Fruit fly (Drosophila melanogaster) ovary, adult (tissue): Measurements from ENCODE around the gene fry.

Experiments used
- CG17801 ChIP-seq: fragments of 200-800 bp; optimal IDR thresholded peaks from 2 replicates; lab custom pipeline; 2019; ENCODE audit warnings: missing biosample characterization, mild to moderate bottlenecking, missing genetic modification characterization, moderate library complexity; ENCODE audit not compliant: partially characterized antibody

Gene fry

dm6 chr3L:9688674-9689073, 9.8 kb upstream of the fry start:
- TF ChIP-seq CG17801 (GFP tag; lab: Kevin White, UChicago) = no peak

DNA sequence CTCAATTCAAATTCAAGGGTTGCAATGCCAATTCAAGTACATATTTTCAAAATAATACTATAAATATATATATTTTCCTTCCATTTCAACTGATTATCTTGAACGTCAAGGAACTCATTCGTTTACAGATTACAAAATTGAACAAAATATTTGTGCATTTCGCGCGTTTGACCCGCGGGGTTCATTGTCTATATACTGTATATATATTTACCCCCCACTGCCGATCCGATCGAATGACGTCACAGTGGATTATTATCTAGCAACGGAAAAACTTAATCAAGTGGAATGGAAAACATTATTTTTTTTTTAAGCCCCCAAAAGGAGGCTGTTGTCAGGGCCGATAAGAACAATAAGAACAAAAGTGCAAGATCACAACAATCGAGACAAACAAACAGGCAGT, 8.6 kb upstream of the fry start:
- no peak for TF ChIP-seq CG17801 (GFP tag; lab: Kevin White, UChicago)

dm6 chr3L:9684871-9685270, 6.0 kb upstream of the fry start, which contains the start of gene CG16719:
Gene CG16719 (plus strand): TSS chr3L:9685171.
- no peak for TF ChIP-seq CG17801 (GFP tag; lab: Kevin White, UChicago)

DNA sequence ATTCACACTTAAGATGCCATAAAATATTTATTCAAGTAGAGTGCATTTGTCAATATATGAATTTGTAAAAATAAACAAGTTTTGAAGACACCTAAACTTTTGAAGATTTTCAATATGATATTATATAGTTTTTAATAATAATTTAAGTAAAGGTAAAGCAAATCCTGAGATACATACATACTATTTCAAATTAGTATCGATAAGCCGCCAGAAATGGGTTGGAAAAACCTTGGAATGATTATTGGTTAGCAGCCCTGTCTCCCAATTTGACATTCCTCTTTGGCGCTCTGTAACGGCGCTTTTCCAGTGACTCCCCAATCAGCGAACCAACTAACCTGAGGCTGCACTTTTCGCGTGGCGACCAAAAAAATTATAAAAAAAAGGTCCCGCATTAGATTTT, 2.1 kb upstream of the fry start, which contains the start of gene alphaTub67C:
Gene alphaTub67C, plus strand, starts transcription at position 301 of the 400 bp plus-strand sequence.
- TF ChIP-seq CG17801 (GFP tag; lab: Kevin White, UChicago) = no peak

DNA sequence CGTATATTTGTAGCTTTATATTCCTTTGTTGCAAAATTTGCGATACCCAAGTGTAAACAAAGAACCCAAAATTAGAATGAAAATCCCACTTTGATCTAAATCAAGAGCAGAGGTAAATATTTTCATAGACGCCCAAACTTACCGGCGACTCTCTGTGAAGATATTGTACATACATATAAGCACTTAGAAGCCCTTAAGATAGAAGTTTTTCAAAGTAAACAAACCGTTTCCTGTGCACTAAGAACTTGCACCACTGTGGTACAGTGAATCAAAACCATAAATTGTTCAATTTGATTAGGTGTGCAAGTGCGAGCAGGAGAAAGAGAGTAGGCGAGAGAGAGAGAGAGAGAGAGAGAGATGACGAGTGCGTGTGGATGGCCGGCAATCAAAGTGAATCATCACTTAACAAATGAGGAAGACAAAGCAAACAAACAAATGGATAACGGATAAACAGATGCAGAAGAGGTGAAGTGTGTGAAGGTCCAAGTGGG, 851 bp downstream of the fry start:
- no peak for TF ChIP-seq CG17801 (GFP tag; lab: Kevin White, UChicago)

- TF ChIP-seq CG17801 (GFP tag; lab: Kevin White, UChicago) = no peak
Measured at dm6 chr3L:9677260-9677659, 1.6 kb downstream of the fry start.

DNA sequence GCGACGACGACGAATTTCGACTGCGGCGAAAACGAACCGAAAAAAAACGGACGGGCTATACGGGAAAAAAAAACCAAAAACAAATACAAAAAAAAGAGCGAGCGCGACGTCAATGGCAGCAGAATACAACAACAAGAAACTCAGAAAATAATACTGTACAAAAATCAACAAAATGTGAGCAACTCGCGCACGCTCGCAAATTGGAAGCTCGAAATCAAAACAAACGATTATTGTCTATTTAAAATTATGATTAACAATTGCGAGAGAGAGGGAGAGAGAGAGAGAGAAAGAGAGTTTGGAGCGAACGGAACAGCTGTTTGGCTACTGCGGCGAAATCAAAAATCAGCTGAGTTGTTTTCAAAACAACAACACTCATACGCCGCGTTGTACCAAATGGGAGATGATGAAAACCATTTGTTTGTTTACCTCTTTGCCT, 3.4 kb downstream of the fry start:
- peak; percentile 81 for TF ChIP-seq CG17801 (GFP tag; lab: Kevin White, UChicago)

DNA sequence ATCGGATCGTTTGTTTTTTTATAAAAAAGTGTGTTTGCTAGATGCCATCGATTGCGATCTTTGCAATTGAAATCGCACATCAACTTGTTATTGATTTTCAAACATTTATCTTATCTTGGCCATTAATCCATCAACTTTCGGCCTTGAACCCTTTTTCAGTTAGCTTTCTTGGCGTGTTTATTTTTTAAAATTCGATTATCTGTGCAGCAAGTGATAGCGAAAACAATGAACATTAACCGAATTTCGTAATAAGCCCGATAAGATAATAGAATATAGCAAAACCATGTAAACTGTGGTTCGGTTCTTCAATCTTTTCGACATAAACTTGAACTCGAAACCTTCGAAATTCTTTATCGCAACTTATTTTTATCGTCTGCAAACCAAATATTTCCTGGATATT, 4.6 kb downstream of the fry start:
- TF ChIP-seq CG17801 (GFP tag; lab: Kevin White, UChicago) = no peak

DNA sequence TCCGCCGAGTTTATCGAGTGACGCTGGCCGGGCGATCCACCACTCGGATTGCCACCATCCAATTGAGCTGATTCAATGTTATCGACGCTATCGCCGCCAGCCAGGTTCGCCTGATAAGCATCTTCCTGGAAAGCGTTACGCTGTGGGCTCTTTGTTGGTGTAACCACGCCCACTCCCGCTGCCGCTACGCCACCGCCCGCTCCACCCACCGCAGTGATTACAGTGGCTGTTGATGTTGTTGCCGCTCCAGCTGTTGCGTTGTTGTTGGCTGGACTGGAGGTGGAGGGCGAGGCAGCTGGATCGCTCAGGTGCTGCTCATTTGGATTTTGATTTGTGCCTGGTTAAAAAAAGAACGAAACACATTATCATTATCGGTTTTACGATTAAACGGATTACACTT, 7.5 kb downstream of the fry start:
- no peak for TF ChIP-seq CG17801 (GFP tag; lab: Kevin White, UChicago)

- no peak for TF ChIP-seq CG17801 (GFP tag; lab: Kevin White, UChicago)
Measured at dm6 chr3L:9643762-9644161, 35.1 kb downstream of the fry start, which contains the start of gene CNMaR. Gene CNMaR (plus strand): TSS chr3L:9644109.

dm6 chr3L:9640713-9641112, 38.2 kb downstream of the fry start, which contains the start of gene CG18180:
Gene CG18180 (plus strand): TSS chr3L:9641013.
- no peak for TF ChIP-seq CG17801 (GFP tag; lab: Kevin White, UChicago)

DNA sequence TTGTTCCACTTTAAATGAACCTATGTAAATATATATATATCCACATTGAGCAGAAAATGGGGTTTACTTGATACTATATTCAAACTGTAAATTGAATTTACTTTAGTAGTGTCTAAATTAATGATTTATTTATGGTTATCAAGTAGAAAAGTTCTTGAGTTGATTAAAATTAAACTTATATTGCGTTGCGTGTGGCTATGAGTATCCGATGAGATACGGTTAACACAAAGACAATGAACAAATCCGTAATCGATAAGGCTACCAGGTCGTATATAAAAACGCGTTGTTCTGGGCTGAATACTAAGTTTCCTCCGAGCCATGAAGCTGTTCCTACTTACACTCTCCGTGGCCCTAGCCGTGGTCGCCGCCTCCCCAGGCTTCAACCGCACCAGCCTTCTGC, 39.9 kb downstream of the fry start, which contains the start of gene CG18179:
Gene CG18179, plus strand, starts transcription at position 301 of the 400 bp plus-strand sequence.
- no peak for TF ChIP-seq CG17801 (GFP tag; lab: Kevin White, UChicago)

DNA sequence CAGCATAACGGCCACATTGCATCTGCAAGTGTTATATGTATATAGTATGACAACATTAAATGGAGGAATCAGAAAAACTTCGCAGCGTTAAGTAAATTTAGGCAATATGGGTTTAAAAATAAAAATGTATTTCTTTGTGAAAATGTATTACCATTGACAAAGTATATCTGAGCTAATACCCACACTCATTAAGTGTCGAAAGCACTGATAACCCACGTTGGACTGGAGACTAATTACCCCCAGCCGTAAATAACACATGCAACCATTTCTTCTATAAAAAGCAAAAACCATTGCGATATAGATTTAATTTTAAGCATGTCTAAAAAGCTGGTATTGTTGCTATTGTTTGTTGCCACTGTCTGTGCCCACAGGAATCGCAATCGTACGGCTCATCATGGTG, 41.1 kb downstream of the fry start, which contains the start of gene CG8329:
Gene CG8329, plus strand, starts transcription at position 301 of the 400 bp plus-strand sequence.
- no peak for TF ChIP-seq CG17801 (GFP tag; lab: Kevin White, UChicago)

DNA sequence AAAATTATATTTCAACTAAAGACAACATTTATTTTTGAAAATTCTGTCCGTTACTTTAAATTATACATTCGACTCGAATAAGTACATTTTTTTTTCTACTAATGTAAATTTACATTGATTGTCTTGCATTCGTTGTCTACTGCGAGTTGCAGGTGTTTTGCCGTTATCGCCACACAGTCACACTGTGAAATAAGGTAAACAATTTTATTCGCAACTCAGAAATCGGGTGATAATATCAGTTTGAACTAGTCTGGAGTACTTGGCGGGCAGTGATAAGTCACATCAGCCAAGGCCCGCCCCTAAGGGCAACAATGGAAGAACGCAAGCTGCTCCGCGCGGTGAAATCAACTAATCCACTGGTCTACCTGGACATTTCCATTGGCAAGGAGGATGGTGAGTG, 49.0 kb downstream of the fry start:
- TF ChIP-seq CG17801 (GFP tag; lab: Kevin White, UChicago) = peak; percentile 12

- TF ChIP-seq CG17801 (GFP tag; lab: Kevin White, UChicago) = no peak
Measured at dm6 chr3L:9629093-9629492, 49.8 kb downstream of the fry start, which contains the start of gene Or67b. Gene Or67b (minus strand): TSS chr3L:9629193.

DNA sequence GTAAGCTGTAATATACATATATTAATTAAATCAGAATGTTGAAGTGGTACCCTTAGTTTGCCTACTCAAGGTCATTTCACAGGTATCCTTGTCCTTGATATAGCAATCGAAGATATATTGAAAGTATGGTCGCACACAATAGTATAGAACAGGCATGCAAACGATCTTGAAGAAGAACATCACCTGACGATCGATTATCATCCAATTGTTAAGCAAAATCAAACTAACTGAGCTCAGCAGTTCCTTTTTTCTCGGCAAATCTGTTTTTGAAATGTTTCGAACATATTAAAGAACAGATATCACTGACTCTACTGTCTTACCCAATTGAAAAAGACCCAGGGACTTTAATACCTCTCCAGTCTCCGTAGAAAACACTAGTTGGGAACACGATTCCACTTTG, 50.5 kb downstream of the fry start, which contains the start of gene Cyp40:
Gene Cyp40, plus strand, starts transcription at position 301 of the 400 bp plus-strand sequence.
- no peak for TF ChIP-seq CG17801 (GFP tag; lab: Kevin White, UChicago)
